Worm (Caenorhabditis elegans) whole organism, L2 larva: ENCODE measurements around the gene Y43C5A.3.

ENCODE experiments used
- R02D3.7 ChIP-seq: fragments of 150-350 bp; optimal IDR thresholded peaks from 2 replicates; lab custom pipeline; 2014; ENCODE audit warnings: missing biosample characterization, missing genetic modification characterization
- ama-1 ChIP-seq: fragments of 150-350 bp; optimal IDR thresholded peaks from 2 replicates; lab custom pipeline; 2018; ENCODE audit warnings: inconsistent platforms
- nhr-12 ChIP-seq: fragments of 150-350 bp; optimal IDR thresholded peaks from 2 replicates; lab custom pipeline; 2014; ENCODE audit warnings: missing biosample characterization, missing genetic modification characterization
- nhr-6 ChIP-seq: fragments of 150-350 bp; optimal IDR thresholded peaks from 2 replicates; lab custom pipeline; 2014; ENCODE audit warnings: missing biosample characterization, missing genetic modification characterization

DNA sequence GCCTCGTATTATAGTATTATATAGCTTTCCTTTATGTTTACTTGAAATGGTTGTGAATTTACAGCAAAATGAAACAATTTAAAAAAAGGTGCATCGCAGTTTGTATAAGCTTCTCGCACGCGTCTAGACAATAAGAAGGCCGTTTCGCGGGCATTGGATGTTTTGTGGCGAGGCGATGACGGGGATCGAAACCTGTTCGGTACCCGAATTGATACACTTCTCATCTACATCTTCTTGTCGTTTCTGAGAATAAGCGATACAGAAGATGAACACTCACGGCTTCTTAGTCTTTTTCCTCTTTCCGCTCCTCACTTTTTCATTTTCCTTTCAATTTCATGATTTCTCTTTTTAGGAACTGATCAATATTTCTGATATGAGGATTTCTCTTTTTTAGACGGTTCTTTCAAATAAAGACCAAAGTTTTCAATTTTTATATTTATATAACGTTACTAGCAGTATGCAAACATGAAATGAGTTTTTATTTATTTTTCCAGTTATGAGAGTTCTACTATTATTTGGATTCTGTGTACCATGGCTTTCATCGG lies 28.1 kb upstream of the Y43C5A.3 start, which contains the start of gene F01G10.10:
- TF ChIP-seq R02D3.7 (tag; lab: Kevin White, UChicago) (no peak), nhr-12 (tag; lab: Kevin White, UChicago) (no peak), nhr-6 (no peak), ama-1 (lab: Kevin White, UChicago) (no peak)
